Fruit fly (Drosophila melanogaster): ENCODE measurements around the gene Rca1.
A peak's percentile ranks its signal among the peaks of the same experiment; 100 is the strongest.

DNA sequence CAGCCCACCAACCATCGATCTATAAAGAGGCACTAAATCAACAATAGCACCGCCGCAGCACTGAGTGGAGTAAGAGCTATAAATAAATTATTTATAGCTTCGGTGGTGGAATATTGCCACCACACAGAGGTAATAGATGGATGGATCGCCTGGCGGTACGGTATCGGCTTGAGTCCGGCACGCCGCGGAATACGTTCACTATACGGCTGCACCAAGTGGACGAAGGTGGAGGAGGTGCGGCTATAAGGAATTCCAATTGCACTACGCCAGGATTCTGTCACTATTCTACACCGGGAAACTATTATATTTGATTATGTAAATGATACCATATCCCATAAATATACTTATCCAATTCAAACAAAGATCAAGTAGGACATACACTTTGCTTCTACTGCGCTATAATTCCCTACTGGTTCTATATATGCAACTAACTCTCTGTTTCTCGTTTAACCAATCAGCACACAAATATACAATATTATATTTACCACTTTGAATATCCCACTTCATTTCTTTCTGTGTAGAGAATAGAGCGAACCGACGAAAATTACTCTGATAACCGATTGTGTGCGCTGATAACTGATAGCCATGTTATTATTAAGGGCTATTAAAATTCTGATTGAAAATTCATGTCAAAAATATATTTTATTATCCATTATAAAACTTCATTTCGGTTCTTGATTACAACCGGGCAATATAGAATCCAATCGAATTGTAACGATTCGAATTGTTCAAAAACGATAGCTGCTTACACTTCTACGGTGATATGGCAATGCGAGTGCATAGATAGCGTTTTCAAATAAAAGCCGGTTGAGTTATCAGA, 32.7 kb upstream of the Rca1 start:
- TF ChIP-seq Dfd (GFP tag; optimal IDR thresholded peaks at IDR 0.05) (no peak), Myc (optimal IDR thresholded peaks at IDR 0.05) (no peak), N (GFP tag; optimal IDR thresholded peaks at IDR 0.05) (no peak), psq (GFP tag; optimal IDR thresholded peaks at IDR 0.05) (no peak), tai (GFP tag; optimal IDR thresholded peaks at IDR 0.05) (no peak), woc (GFP tag; optimal IDR thresholded peaks at IDR 0.05) (no peak), Abd-B (GFP tag; optimal IDR thresholded peaks at IDR 0.05) (no peak), sv (GFP tag; optimal IDR thresholded peaks at IDR 0.05) (peak; percentile 17), Hr78 (GFP tag; optimal IDR thresholded peaks at IDR 0.05) (no peak), fru (GFP tag; optimal IDR thresholded peaks at IDR 0.05) (no peak)

All from whole organism, wandering third instar larva.